Worm (Caenorhabditis elegans): Measurements from ENCODE around the gene sri-26.

DNA sequence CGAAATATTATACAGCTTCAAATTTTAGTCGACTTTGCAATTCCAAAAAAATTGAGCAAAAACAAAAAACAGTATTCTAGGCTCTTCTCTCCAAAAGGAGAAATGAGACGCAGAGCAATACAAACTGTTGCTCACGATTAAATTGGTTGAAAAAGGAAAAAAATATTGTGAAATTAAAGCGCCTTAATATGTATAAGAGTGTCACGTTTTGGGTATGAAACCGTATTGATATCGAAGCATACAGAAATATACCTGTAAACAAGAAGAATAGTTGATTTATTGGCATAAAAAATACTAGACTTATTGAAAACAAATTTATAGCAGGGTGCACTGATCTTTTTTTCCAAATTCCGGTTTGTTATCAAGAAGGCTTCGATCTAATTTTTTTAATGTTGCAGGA lies 50.5 kb downstream of the sri-26 start, which contains the start of gene M01B2.13:
- TF ChIP-seq nhr-43 (tag; optimal IDR thresholded peaks at IDR 0.05; ENCODE audit: poor library complexity, severe bottlenecking) (no peak), nhr-237 (tag; optimal IDR thresholded peaks at IDR 0.05) (no peak), tbx-2 (tag; optimal IDR thresholded peaks at IDR 0.05) (no peak), egl-5 (tag; optimal IDR thresholded peaks at IDR 0.05) (no peak), ceh-82 (tag; optimal IDR thresholded peaks at IDR 0.05) (no peak), lin-39 (tag; optimal IDR thresholded peaks at IDR 0.05) (no peak), pqm-1 (tag; optimal IDR thresholded peaks at IDR 0.05) (no peak), sea-2 (GFP tag; optimal IDR thresholded peaks at IDR 0.05) (no peak), ztf-11 (tag; optimal IDR thresholded peaks at IDR 0.05) (no peak), ama-1 (optimal IDR thresholded peaks at IDR 0.05) (no peak), pha-4 (tag; optimal IDR thresholded peaks at IDR 0.05) (no peak), nhr-25 (tag; optimal IDR thresholded peaks at IDR 0.05) (no peak), elt-1 (tag; optimal IDR thresholded peaks at IDR 0.05) (no peak)

All from whole organism, L3 larva.